Worm (Caenorhabditis elegans) whole organism, early embryonic: Measurements from ENCODE around the gene C16C8.20.
"Not testable (repeated sequence)": the region's sequence is repeated elsewhere in the genome, so short reads cannot be mapped to it uniquely, and the experiment has no call there.

ENCODE experiments used
- B0310.2 ChIP-seq: sonication (generic microtip); optimal IDR thresholded peaks from 2 replicates; lab custom pipeline; 2016; ENCODE audit warnings: mild to moderate bottlenecking, missing genetic modification characterization, missing compliant biosample characterization
- F13C5.2 ChIP-seq: sonication (generic microtip); optimal IDR thresholded peaks from 2 replicates; lab custom pipeline; 2017; ENCODE audit warnings: mild to moderate bottlenecking, missing genetic modification characterization, inconsistent platforms, missing compliant biosample characterization
- aly-1 ChIP-seq: sonication (generic microtip); optimal IDR thresholded peaks from 2 replicates; lab custom pipeline; 2016; ENCODE audit warnings: missing genetic modification characterization, missing compliant biosample characterization
- ama-1 ChIP-seq: fragments of 150-350 bp; optimal IDR thresholded peaks from 2 replicates; lab custom pipeline; 2014
- ceh-13 ChIP-seq: fragments of 200-800 bp; sonication (Bioruptor generic); optimal IDR thresholded peaks from 2 replicates; lab custom pipeline; 2018; ENCODE audit warnings: mild to moderate bottlenecking, missing genetic modification characterization, missing compliant biosample characterization
- ceh-36 ChIP-seq: sonication (generic microtip); optimal IDR thresholded peaks from 2 replicates; lab custom pipeline; 2016; ENCODE audit warnings: missing genetic modification characterization, inconsistent platforms, missing compliant biosample characterization
- ets-7 ChIP-seq: sonication (generic microtip); optimal IDR thresholded peaks from 2 replicates; lab custom pipeline; 2016; ENCODE audit warnings: missing genotype, missing genetic modification characterization, missing compliant biosample characterization
- flt-1 ChIP-seq: fragments of 200-800 bp; sonication (Bioruptor generic); IDR thresholded peaks from 2 replicates; pipeline ENCODE4 v1.3.6; 2022; ENCODE audit warnings: missing genetic modification characterization, missing compliant biosample characterization
- hmbx-1 ChIP-seq: sonication (generic microtip); optimal IDR thresholded peaks from 2 replicates; lab custom pipeline; 2016; ENCODE audit warnings: mild to moderate bottlenecking, missing genetic modification characterization, missing compliant biosample characterization
- hmg-4 ChIP-seq: fragments of 200-800 bp; sonication (Bioruptor generic); optimal IDR thresholded peaks from 2 replicates; lab custom pipeline; 2018; ENCODE audit warnings: mild to moderate bottlenecking, missing genetic modification characterization, missing compliant biosample characterization
- hnd-1 ChIP-seq: sonication (generic microtip); optimal IDR thresholded peaks from 2 replicates; lab custom pipeline; 2016; ENCODE audit warnings: missing genetic modification characterization, missing compliant biosample characterization
- pes-1 ChIP-seq: fragments of 200-800 bp; sonication (Bioruptor generic); IDR thresholded peaks from 2 replicates; pipeline ENCODE4 v1.3.6; 2022; ENCODE audit warnings: missing genetic modification reagents, missing genetic modification characterization, missing compliant biosample characterization
- scrt-1 ChIP-seq: fragments of 200-800 bp; sonication (Bioruptor generic); IDR thresholded peaks from 2 replicates; pipeline ENCODE4 v1.3.6; 2022; ENCODE audit warnings: missing genetic modification characterization, missing compliant biosample characterization
- sea-1 ChIP-seq: fragments of 200-800 bp; sonication (Bioruptor generic); conservative IDR thresholded peaks from 2 replicates; pipeline ENCODE4 v1.3.6; 2022; ENCODE audit warnings: missing genetic modification characterization, missing compliant biosample characterization
- tbx-11 ChIP-seq: fragments of 200-800 bp; sonication (Bioruptor generic); IDR thresholded peaks from 2 replicates; pipeline ENCODE4 v1.3.6; 2022; ENCODE audit warnings: missing genetic modification characterization, missing compliant biosample characterization
- tbx-37 ChIP-seq: fragments of 200-800 bp; sonication (Bioruptor generic); conservative IDR thresholded peaks from 2 replicates; pipeline ENCODE4 v1.3.6; 2022; ENCODE audit warnings: missing genetic modification reagents, missing genetic modification characterization, missing compliant biosample characterization
- tra-4 ChIP-seq: sonication (generic microtip); optimal IDR thresholded peaks from 2 replicates; lab custom pipeline; 2017; ENCODE audit warnings: missing genetic modification characterization, missing compliant biosample characterization

The C16C8.20 gene

ce11 chrII:3461586-3461985, 14.8 kb downstream of the C16C8.20 start, which contains the start of gene C16C8.8:
TSS of gene C16C8.8 (minus strand) at chrII:3461686.
- TF ChIP-seq ceh-36 (no peak), B0310.2 (tag; lab: Kevin White, UChicago) (no peak), ets-7 (tag; lab: Kevin White, UChicago) (no peak), tbx-37 (GFP tag; lab: Robert Waterston, UW) (no peak), sea-1 (GFP tag; lab: Robert Waterston, UW) (no peak), pes-1 (no peak), flt-1 (GFP tag; lab: Robert Waterston, UW) (no peak), ama-1 (no peak), hmbx-1 (tag; lab: Kevin White, UChicago) (no peak), aly-1 (tag; lab: Kevin White, UChicago) (no peak), hnd-1 (tag; lab: Kevin White, UChicago) (no peak), scrt-1 (no peak)

ce11 chrII:3463097-3463496, 16.4 kb downstream of the C16C8.20 start, which contains the start of gene C16C8.9:
TSS of gene C16C8.9 (minus strand) at chrII:3463197.
- TF ChIP-seq hnd-1 (tag; lab: Kevin White, UChicago) (no peak), tbx-37 (GFP tag; lab: Robert Waterston, UW) (no peak), sea-1 (GFP tag; lab: Robert Waterston, UW) (no peak), ets-7 (tag; lab: Kevin White, UChicago) (no peak), B0310.2 (tag; lab: Kevin White, UChicago) (no peak), flt-1 (GFP tag; lab: Robert Waterston, UW) (no peak), hmg-4 (no peak), F13C5.2 (tag; lab: Kevin White, UChicago) (no peak), aly-1 (tag; lab: Kevin White, UChicago) (no peak), hmbx-1 (tag; lab: Kevin White, UChicago) (no peak), tbx-11 (GFP tag; lab: Robert Waterston, UW) (no peak)

DNA sequence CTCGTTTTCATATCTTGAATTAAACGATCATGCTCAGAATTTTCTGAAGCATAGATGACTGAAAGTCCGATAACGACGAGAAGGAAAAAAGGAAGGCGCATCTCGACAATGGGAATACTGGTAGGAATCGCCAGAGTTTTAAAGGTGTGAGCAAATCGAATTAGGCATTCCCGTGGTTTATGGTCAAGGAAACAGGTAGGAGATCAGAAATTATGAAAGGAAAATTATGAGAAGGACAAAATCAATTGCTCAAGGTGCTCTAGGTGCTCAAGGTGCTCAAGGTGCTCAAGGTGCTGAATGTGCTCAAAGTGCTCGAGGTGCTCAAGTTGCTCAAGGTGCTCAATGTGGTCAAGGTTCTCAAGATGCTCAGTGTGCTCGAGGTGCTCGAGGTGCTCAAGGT, 17.8 kb downstream of the C16C8.20 start, which contains the start of gene C16C8.10:
TSS of gene C16C8.10 (minus strand) at position 101 of the 400 bp plus-strand sequence.
- not testable (repeated sequence) for TF ChIP-seq hmg-4; sea-1 (GFP tag; lab: Robert Waterston, UW); flt-1 (GFP tag; lab: Robert Waterston, UW)

DNA sequence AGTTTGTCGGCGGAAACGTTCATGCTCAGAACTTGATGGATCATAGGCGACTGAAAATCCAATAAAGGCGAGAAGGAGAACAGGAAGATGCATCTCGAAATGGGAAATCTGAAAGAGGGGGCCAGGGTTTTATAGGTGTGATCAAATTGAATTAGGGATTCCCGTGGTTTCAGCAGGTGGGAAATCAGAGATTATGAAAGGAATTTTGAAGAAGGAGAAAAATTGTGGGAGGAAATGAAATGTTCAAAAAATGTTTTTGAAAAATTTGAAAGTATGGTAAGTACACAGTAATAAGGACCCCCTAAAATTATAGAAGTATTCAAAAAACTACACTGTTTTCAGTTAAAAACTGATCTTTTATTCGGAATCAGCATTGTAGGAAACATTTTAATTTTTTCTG, 23.8 kb downstream of the C16C8.20 start, which contains the start of gene Y49F6B.20:
TSS of gene Y49F6B.20 (minus strand) at position 101 of the 400 bp plus-strand sequence.
- TF ChIP-seq sea-1 (GFP tag; lab: Robert Waterston, UW): no peak

ce11 chrII:3471603-3472002, 24.9 kb downstream of the C16C8.20 start, which contains the start of gene Y49F6B.13:
TSS of gene Y49F6B.13 (minus strand) at chrII:3471703.
- TF ChIP-seq F13C5.2 (tag; lab: Kevin White, UChicago) (no peak), ceh-36 (no peak), flt-1 (GFP tag; lab: Robert Waterston, UW) (no peak), tbx-37 (GFP tag; lab: Robert Waterston, UW) (no peak), hmbx-1 (tag; lab: Kevin White, UChicago) (no peak), ceh-13 (GFP tag; lab: Kevin White, UChicago) (no peak), hmg-4 (no peak), scrt-1 (no peak), tra-4 (no peak), B0310.2 (tag; lab: Kevin White, UChicago) (no peak), ets-7 (tag; lab: Kevin White, UChicago) (no peak), hnd-1 (tag; lab: Kevin White, UChicago) (no peak), tbx-11 (GFP tag; lab: Robert Waterston, UW) (no peak), aly-1 (tag; lab: Kevin White, UChicago) (no peak), ama-1 (no peak)

DNA sequence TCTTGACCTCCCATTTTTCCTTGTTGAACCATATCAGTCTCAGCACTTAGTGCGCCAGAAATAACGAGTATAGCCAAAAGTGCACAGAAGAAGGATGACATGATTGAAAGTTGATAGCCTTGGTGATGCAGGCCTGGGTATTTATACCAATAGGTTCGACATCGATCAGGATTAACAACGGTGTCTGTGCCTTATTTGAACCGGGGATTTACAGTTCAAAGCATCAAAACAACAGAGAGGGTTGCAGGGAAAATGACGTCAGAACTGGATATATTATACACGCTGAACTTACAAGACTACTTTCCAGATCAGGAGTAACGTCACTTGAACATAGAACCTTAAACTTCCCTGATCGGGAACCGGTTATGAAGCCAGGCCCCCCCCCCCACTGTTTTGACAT, 25.6 kb downstream of the C16C8.20 start, which contains the start of gene Y49F6B.12:
TSS of gene Y49F6B.12 (minus strand) at position 101 of the 400 bp plus-strand sequence.
- no peak for TF ChIP-seq tra-4
- no peak for TF ChIP-seq flt-1 (GFP tag; lab: Robert Waterston, UW)
- no peak for TF ChIP-seq B0310.2 (tag; lab: Kevin White, UChicago)
- no peak for TF ChIP-seq scrt-1
- TF ChIP-seq F13C5.2 (tag; lab: Kevin White, UChicago): no peak
- no peak for TF ChIP-seq hnd-1 (tag; lab: Kevin White, UChicago)
- no peak for TF ChIP-seq sea-1 (GFP tag; lab: Robert Waterston, UW)
- no peak for TF ChIP-seq pes-1
- TF ChIP-seq hmg-4: no peak
- no peak for TF ChIP-seq ceh-13 (GFP tag; lab: Kevin White, UChicago)
- no peak for TF ChIP-seq ama-1
- no peak for TF ChIP-seq aly-1 (tag; lab: Kevin White, UChicago)
- TF ChIP-seq tbx-37 (GFP tag; lab: Robert Waterston, UW): no peak
- TF ChIP-seq ets-7 (tag; lab: Kevin White, UChicago): no peak

DNA sequence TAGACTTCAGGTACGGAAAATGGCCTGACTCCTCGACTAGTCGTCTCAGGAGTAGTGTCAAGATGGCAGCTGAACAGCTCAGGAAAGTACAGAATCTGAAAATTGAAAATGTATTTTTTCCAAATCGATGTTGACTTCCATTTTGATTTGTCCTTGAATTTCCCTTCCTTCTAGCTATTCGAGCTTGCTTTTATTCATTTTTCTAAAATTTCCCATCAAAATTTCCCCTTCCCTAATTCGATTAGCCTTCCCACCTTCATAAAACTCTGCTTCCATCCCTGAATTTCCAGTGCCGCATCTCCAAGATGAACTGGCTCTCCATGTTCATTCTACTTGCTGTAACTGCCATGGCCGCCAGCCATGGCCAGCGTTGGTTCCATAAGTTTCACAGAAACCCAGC, 26.1 kb downstream of the C16C8.20 start, which contains the start of gene Y49F6B.6:
TSS of gene Y49F6B.6 (plus strand) at position 301 of the 400 bp plus-strand sequence.
- TF ChIP-seq ets-7 (tag; lab: Kevin White, UChicago) (no peak), hmbx-1 (tag; lab: Kevin White, UChicago) (no peak), ceh-36 (no peak), scrt-1 (no peak), ama-1 (no peak), aly-1 (tag; lab: Kevin White, UChicago) (no peak), tbx-11 (GFP tag; lab: Robert Waterston, UW) (no peak), tbx-37 (GFP tag; lab: Robert Waterston, UW) (no peak), sea-1 (GFP tag; lab: Robert Waterston, UW) (no peak)

- TF ChIP-seq sea-1 (GFP tag; lab: Robert Waterston, UW) (no peak), B0310.2 (tag; lab: Kevin White, UChicago) (no peak), F13C5.2 (tag; lab: Kevin White, UChicago) (no peak), tbx-37 (GFP tag; lab: Robert Waterston, UW) (no peak), tra-4 (no peak), hnd-1 (tag; lab: Kevin White, UChicago) (no peak), ceh-13 (GFP tag; lab: Kevin White, UChicago) (no peak), hmbx-1 (tag; lab: Kevin White, UChicago) (no peak), flt-1 (GFP tag; lab: Robert Waterston, UW) (no peak), pes-1 (no peak), aly-1 (tag; lab: Kevin White, UChicago) (no peak), hmg-4 (no peak)
These were observed 27.0 kb downstream of the C16C8.20 start, which contains the start of gene sdz-32 for ce11 chrII:3473744-3474143. TSS of gene sdz-32 (plus strand) at chrII:3474044.
